Fruit fly (Drosophila melanogaster) whole organism, embryonic: ENCODE data around the gene Coa8.
A peak's percentile ranks its signal among the peaks of the same experiment; 100 is the strongest.

Experiments
- Abd-B ChIP-seq: fragments of 200-800 bp; sonication (Bioruptor generic); optimal IDR thresholded peaks from 2 replicates; lab custom pipeline; 2018; ENCODE audit warnings: missing biosample characterization, mild to moderate bottlenecking, missing genetic modification characterization, moderate library complexity
- Antp ChIP-seq: fragments of 200-800 bp; sonication (Bioruptor generic); optimal IDR thresholded peaks from 3 replicates; lab custom pipeline; 2016; ENCODE audit warnings: missing biosample characterization, missing genetic modification characterization
- C15 ChIP-seq: fragments of 200-800 bp; sonication (Bioruptor generic); IDR thresholded peaks from 3 replicates; pipeline ENCODE4 v1.3.6; 2022; ENCODE audit warnings: missing biosample characterization, missing genetic modification characterization
- CG10654 ChIP-seq: fragments of 200-800 bp; sonication (Bioruptor generic); optimal IDR thresholded peaks from 2 replicates; lab custom pipeline; 2016; ENCODE audit warnings: missing biosample characterization, missing genetic modification characterization
- CG12104 ChIP-seq: fragments of 200-800 bp; sonication (Bioruptor generic); optimal IDR thresholded peaks from 3 replicates; lab custom pipeline; 2016; ENCODE audit warnings: missing biosample characterization, missing genetic modification characterization
- CG12219 ChIP-seq: fragments of 200-800 bp; sonication (Bioruptor generic); optimal IDR thresholded peaks from 3 replicates; lab custom pipeline; 2018; ENCODE audit warnings: missing biosample characterization, mild to moderate bottlenecking, missing genetic modification characterization
- CG13296 ChIP-seq: fragments of 200-800 bp; sonication (Bioruptor generic); optimal IDR thresholded peaks from 3 replicates; lab custom pipeline; 2018; ENCODE audit warnings: missing biosample characterization, mild to moderate bottlenecking, missing genetic modification characterization
- CG13624 ChIP-seq: fragments of 200-800 bp; sonication (Bioruptor generic); optimal IDR thresholded peaks from 2 replicates; lab custom pipeline; 2016; ENCODE audit warnings: missing biosample characterization, missing genetic modification characterization
- CG14014 ChIP-seq: fragments of 200-800 bp; sonication (Bioruptor generic); IDR thresholded peaks from 2 replicates; pipeline ENCODE4 v1.3.6; 2022; ENCODE audit warnings: missing biosample characterization, missing genetic modification characterization
- CG16863 ChIP-seq: fragments of 200-800 bp; sonication (Bioruptor generic); optimal IDR thresholded peaks from 3 replicates; lab custom pipeline; 2016; ENCODE audit warnings: missing biosample characterization, missing genetic modification characterization
- CG1832 ChIP-seq: fragments of 200-800 bp; sonication (Bioruptor generic); optimal IDR thresholded peaks from 2 replicates; lab custom pipeline; 2017; ENCODE audit warnings: missing biosample characterization, mild to moderate bottlenecking, missing genetic modification characterization, inconsistent platforms
- CG2202 ChIP-seq: fragments of 200-800 bp; sonication (Bioruptor generic); optimal IDR thresholded peaks from 2 replicates; lab custom pipeline; 2018; ENCODE audit warnings: missing biosample characterization, mild to moderate bottlenecking, missing genetic modification characterization
- CG31365 ChIP-seq: fragments of 200-800 bp; sonication (Bioruptor generic); optimal IDR thresholded peaks from 2 replicates; lab custom pipeline; 2018; ENCODE audit warnings: missing biosample characterization, mild to moderate bottlenecking, missing genetic modification characterization
- CG32532 ChIP-seq: fragments of 200-800 bp; sonication (Bioruptor generic); IDR thresholded peaks from 2 replicates; pipeline ENCODE4 v1.3.6; 2022; ENCODE audit warnings: missing biosample characterization, missing genetic modification characterization
- CG4617 ChIP-seq: fragments of 200-800 bp; sonication (Bioruptor generic); optimal IDR thresholded peaks from 3 replicates; lab custom pipeline; 2016; ENCODE audit warnings: missing biosample characterization, missing genetic modification characterization, borderline replicate concordance
- CG7271 ChIP-seq: fragments of 200-800 bp; sonication (Bioruptor generic); optimal IDR thresholded peaks from 2 replicates; lab custom pipeline; 2018; ENCODE audit warnings: missing biosample characterization, mild to moderate bottlenecking, missing genetic modification characterization, moderate library complexity
- CG8478 ChIP-seq: fragments of >200 bp; optimal IDR thresholded peaks from 2 replicates; lab custom pipeline; 2018
- Camta ChIP-seq: fragments of 200-800 bp; sonication (Bioruptor generic); optimal IDR thresholded peaks from 2 replicates; lab custom pipeline; 2016; ENCODE audit warnings: missing biosample characterization, missing genetic modification characterization
- CrebB ChIP-seq: fragments of 200-800 bp; sonication (Bioruptor generic); optimal IDR thresholded peaks from 3 replicates; lab custom pipeline; 2018; ENCODE audit warnings: missing biosample characterization, mild to moderate bottlenecking, missing genetic modification characterization
- Dad ChIP-seq: fragments of 200-800 bp; sonication (Bioruptor generic); optimal IDR thresholded peaks from 3 replicates; lab custom pipeline; 2016; ENCODE audit warnings: missing biosample characterization, missing genetic modification characterization
- Dll ChIP-seq: fragments of 200-800 bp; sonication (Bioruptor generic); IDR thresholded peaks from 4 replicates; pipeline ENCODE4 v1.3.6; 2022; ENCODE audit warnings: missing biosample characterization, missing genetic modification characterization; ENCODE audit not compliant: partially characterized antibody
- E2f2 ChIP-seq: fragments of 200-800 bp; sonication (Bioruptor generic); IDR thresholded peaks from 2 replicates; pipeline ENCODE4 v1.3.6; 2022; ENCODE audit warnings: missing biosample characterization, missing genetic modification characterization
- Ets97D ChIP-seq: fragments of 200-800 bp; sonication (Bioruptor generic); optimal IDR thresholded peaks from 3 replicates; lab custom pipeline; 2016; ENCODE audit warnings: missing biosample characterization, missing genetic modification characterization
- HLH4C ChIP-seq: fragments of 200-800 bp; sonication (Bioruptor generic); IDR thresholded peaks from 3 replicates; pipeline ENCODE4 v1.3.6; 2022; ENCODE audit warnings: missing biosample characterization, missing genetic modification characterization; ENCODE audit not compliant: partially characterized antibody
- Ravus ChIP-seq: fragments of 200-800 bp; sonication (Bioruptor generic); IDR thresholded peaks from 2 replicates; pipeline ENCODE4 v1.3.6; 2022; ENCODE audit warnings: missing biosample characterization, missing genetic modification characterization
- Sin3A ChIP-seq: fragments of >200 bp; optimal IDR thresholded peaks from 2 replicates; lab custom pipeline; 2018
- Sry-δ ChIP-seq: fragments of 200-800 bp; sonication (Bioruptor generic); optimal IDR thresholded peaks from 2 replicates; lab custom pipeline; 2016; ENCODE audit warnings: missing biosample characterization, missing genetic modification characterization
- ac ChIP-seq: fragments of 200-800 bp; sonication (Bioruptor generic); optimal IDR thresholded peaks from 3 replicates; lab custom pipeline; 2017; ENCODE audit warnings: missing biosample characterization, mild to moderate bottlenecking, missing genetic modification characterization
- ara ChIP-seq: fragments of 200-800 bp; sonication (Bioruptor generic); IDR thresholded peaks from 2 replicates; pipeline ENCODE4 v1.3.6; 2022; ENCODE audit warnings: missing biosample characterization, missing genetic modification characterization
- bab2 ChIP-seq: fragments of 200-800 bp; sonication (Bioruptor generic); optimal IDR thresholded peaks from 2 replicates; lab custom pipeline; 2016; ENCODE audit warnings: missing biosample characterization, missing genetic modification characterization
- btn ChIP-seq: fragments of 200-800 bp; sonication (Bioruptor generic); optimal IDR thresholded peaks from 2 replicates; lab custom pipeline; 2016; ENCODE audit warnings: missing biosample characterization, missing genetic modification characterization
- cg ChIP-seq: fragments of 200-800 bp; sonication (Bioruptor generic); optimal IDR thresholded peaks from 3 replicates; lab custom pipeline; 2019; ENCODE audit warnings: missing biosample characterization, mild to moderate bottlenecking, missing genetic modification characterization, moderate library complexity
- chn ChIP-seq: fragments of 200-800 bp; sonication (Bioruptor generic); optimal IDR thresholded peaks from 2 replicates; lab custom pipeline; 2016; ENCODE audit warnings: missing biosample characterization, missing genetic modification characterization
- da ChIP-seq: fragments of 200-800 bp; sonication (Bioruptor generic); optimal IDR thresholded peaks from 2 replicates; lab custom pipeline; 2016; ENCODE audit warnings: missing biosample characterization, missing genetic modification characterization
- emc ChIP-seq: fragments of 200-800 bp; sonication (Bioruptor generic); optimal IDR thresholded peaks from 2 replicates; lab custom pipeline; 2016; ENCODE audit warnings: missing biosample characterization, missing genetic modification characterization
- fru ChIP-seq: fragments of >200 bp; optimal IDR thresholded peaks from 2 replicates; lab custom pipeline; 2017
- hbn ChIP-seq: fragments of 200-800 bp; sonication (Bioruptor generic); IDR thresholded peaks from 2 replicates; pipeline ENCODE4 v1.3.6; 2022; ENCODE audit warnings: missing biosample characterization, missing genetic modification characterization; ENCODE audit not compliant: partially characterized antibody
- jigr1 ChIP-seq: fragments of 200-800 bp; sonication (Bioruptor generic); IDR thresholded peaks from 3 replicates; pipeline ENCODE4 v1.3.6; 2022; ENCODE audit warnings: missing biosample characterization, missing genetic modification characterization
- otp ChIP-seq: fragments of 200-800 bp; sonication (Bioruptor generic); IDR thresholded peaks from 3 replicates; pipeline ENCODE4, ENCODE4 v1.3.6; 2022; ENCODE audit warnings: missing biosample characterization, missing genetic modification characterization
- pita ChIP-seq: fragments of 200-800 bp; sonication (Bioruptor generic); optimal IDR thresholded peaks from 2 replicates; lab custom pipeline; 2017; ENCODE audit warnings: missing biosample characterization, mild to moderate bottlenecking, missing genetic modification characterization
- repo ChIP-seq: fragments of 200-800 bp; sonication (Bioruptor generic); optimal IDR thresholded peaks from 2 replicates; lab custom pipeline; 2016; ENCODE audit warnings: missing biosample characterization, missing genetic modification characterization
- ro ChIP-seq: fragments of 200-800 bp; sonication (Bioruptor generic); IDR thresholded peaks from 2 replicates; pipeline ENCODE4 v1.3.6; 2022; ENCODE audit warnings: missing biosample characterization, missing genetic modification characterization
- salm ChIP-seq: fragments of 200-800 bp; sonication (Bioruptor generic); optimal IDR thresholded peaks from 2 replicates; lab custom pipeline; 2018; ENCODE audit warnings: missing biosample characterization, mild to moderate bottlenecking, missing genetic modification characterization
- scrt ChIP-seq: fragments of 200-800 bp; sonication (Bioruptor generic); optimal IDR thresholded peaks from 2 replicates; lab custom pipeline; 2018; ENCODE audit warnings: missing biosample characterization, mild to moderate bottlenecking, missing genetic modification characterization, moderate library complexity
- sna ChIP-seq: fragments of 200-800 bp; sonication (Bioruptor generic); IDR thresholded peaks from 2 replicates; pipeline ENCODE4 v1.3.6; 2022; ENCODE audit warnings: missing biosample characterization, missing genetic modification characterization; ENCODE audit not compliant: partially characterized antibody
- sqz ChIP-seq: fragments of 200-800 bp; sonication (Bioruptor generic); optimal IDR thresholded peaks from 3 replicates; lab custom pipeline; 2018; ENCODE audit warnings: missing biosample characterization, mild to moderate bottlenecking, missing genetic modification characterization
- stwl ChIP-seq: fragments of 200-800 bp; sonication (Bioruptor generic); optimal IDR thresholded peaks from 3 replicates; lab custom pipeline; 2018; ENCODE audit warnings: missing biosample characterization, mild to moderate bottlenecking, missing genetic modification characterization, moderate library complexity
- unpg ChIP-seq: fragments of 200-800 bp; sonication (Bioruptor generic); optimal IDR thresholded peaks from 3 replicates; lab custom pipeline; 2018; ENCODE audit warnings: missing biosample characterization, mild to moderate bottlenecking, missing genetic modification characterization, moderate library complexity
- zen ChIP-seq: fragments of 200-800 bp; sonication (Bioruptor generic); optimal IDR thresholded peaks from 3 replicates; lab custom pipeline; 2018; ENCODE audit warnings: missing biosample characterization, mild to moderate bottlenecking, missing genetic modification characterization, moderate library complexity

Coa8 gene

DNA sequence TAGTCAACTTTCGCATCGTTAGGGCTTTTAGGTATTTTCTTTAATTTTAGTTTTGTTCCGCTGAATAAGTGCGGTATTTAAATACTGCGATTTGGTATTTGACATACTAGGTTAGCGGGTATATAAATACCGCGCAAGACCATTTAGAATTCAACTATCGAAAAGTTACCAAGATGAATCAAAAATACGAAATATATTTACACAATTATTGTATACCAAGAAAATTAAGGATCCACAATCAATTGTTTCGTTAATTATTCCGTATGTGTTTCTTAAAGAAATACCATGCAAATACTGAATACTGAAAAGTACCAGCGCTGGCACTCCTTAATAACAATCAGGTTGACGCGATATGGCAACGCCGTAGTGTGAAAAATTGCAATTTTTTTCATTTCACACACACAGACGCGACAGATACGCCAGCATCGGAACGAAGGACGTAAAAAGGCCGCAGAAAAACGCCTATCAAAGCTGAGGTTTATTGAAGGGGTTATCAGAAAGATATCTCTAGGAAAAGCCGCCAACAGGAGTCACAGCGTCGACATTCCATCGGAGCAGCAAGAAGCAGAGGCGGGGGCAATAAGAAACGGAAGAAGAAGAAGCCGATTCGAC, 6.5 kb upstream of the Coa8 start, which contains the start of the genes Pgam5 and Vps26 (continued):
- TF ChIP-seq pita (GFP tag; lab: Kevin White, UChicago) (no peak), cg (GFP tag; lab: Kevin White, UChicago) (peak; percentile 66), CG12219 (GFP tag; lab: Kevin White, UChicago) (no peak), stwl (tag; lab: Kevin White, UChicago) (peak; percentile 23), Camta (GFP tag; lab: Kevin White, UChicago) (no peak), CG8478 (lab: Kevin White, UChicago) (no peak), HLH4C (GFP tag; lab: Robert Waterston, UW) (no peak), CG10654 (no peak), Sin3A (lab: Kevin White, UChicago) (peak; percentile 51), jigr1 (no peak), Dll (GFP tag; lab: Robert Waterston, UW) (0 out of 4 replicates have a peak, but pooled peaks have one; percentile 21), CG12104 (no peak), E2f2 (peak; percentile 19; the same call in 1 of the 2 replicates), CG13296 (GFP tag; lab: Kevin White, UChicago) (no peak), CG4617 (GFP tag; lab: Kevin White, UChicago) (peak; percentile 48), CG14014 (GFP tag; lab: Robert Waterston, UW) (no peak), unpg (GFP tag; lab: Kevin White, UChicago) (no peak), zen (tag; lab: Kevin White, UChicago) (peak; percentile 26), sqz (GFP tag; lab: Kevin White, UChicago) (peak; percentile 97), Ets97D (peak; percentile 49), ac (GFP tag; lab: Kevin White, UChicago) (no peak), CG7271 (tag; lab: Kevin White, UChicago) (no peak), CG13624 (GFP tag; lab: Kevin White, UChicago) (peak; percentile 21), fru (no peak)

DNA sequence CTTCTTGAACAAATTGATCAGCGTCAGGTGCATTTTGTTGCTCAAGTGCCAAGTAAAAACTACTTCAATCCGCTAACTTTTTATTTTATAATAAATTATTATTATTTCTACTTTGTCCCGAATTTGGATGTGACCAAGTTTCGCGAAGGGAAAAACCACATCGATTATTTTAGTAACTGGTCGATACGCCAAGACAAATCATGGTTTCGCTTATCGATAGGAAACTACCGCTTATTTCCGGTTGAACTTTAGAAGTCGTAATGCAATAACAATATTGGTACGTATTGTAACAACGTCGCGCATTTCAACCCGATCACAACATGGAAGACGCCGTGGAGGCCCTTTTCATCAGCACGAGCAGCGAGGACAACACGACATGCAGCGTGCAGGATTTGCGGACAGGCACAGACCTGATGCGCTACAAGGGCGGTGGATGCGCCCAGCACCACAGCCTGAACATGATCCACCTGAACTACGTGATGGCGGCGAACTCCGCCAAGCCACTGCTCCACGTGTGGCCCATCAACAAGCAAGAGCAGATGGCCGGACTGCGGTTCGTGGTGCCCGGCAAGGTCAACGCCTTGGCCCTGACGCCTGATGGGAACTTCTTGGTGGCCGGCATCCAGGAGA, 2.9 kb upstream of the Coa8 start, which contains the start of the genes CG14817 and CG14805:
CG14817 (minus strand) TSS at position 164 of the 630 bp plus-strand sequence.
CG14805 (plus strand) TSS at position 211 of the 630 bp plus-strand sequence.
- TF ChIP-seq otp (0 out of 3 replicates have a peak, but pooled peaks have one; percentile 48), CG32532 (peak; percentile 70), chn (GFP tag; lab: Kevin White, UChicago) (no peak), CG1832 (GFP tag; lab: Kevin White, UChicago) (no peak), Dad (GFP tag; lab: Kevin White, UChicago) (peak; percentile 7), emc (no peak), stwl (tag; lab: Kevin White, UChicago) (peak; percentile 46), CG31365 (tag; lab: Kevin White, UChicago) (peak; percentile 76), CG16863 (no peak), CrebB (tag; lab: Kevin White, UChicago) (peak; percentile 90), sna (GFP tag; lab: Robert Waterston, UW) (0 out of 2 replicates have a peak, but pooled peaks have one; percentile 49), Antp (GFP tag; lab: Kevin White, UChicago) (no peak), Abd-B (GFP tag; lab: Kevin White, UChicago) (no peak), bab2 (no peak), ara (GFP tag; lab: Robert Waterston, UW) (0 out of 2 replicates have a peak, but pooled peaks have one; percentile 11), CG12104 (peak; percentile 57), Ravus (GFP tag; lab: Robert Waterston, UW) (no peak), hbn (GFP tag; lab: Robert Waterston, UW) (peak; percentile 62), btn (GFP tag; lab: Kevin White, UChicago) (no peak), CG2202 (tag; lab: Kevin White, UChicago) (peak; percentile 65), salm (peak; percentile 70), Sry-δ (GFP tag; lab: Kevin White, UChicago) (peak; percentile 48), da (no peak), zen (tag; lab: Kevin White, UChicago) (peak; percentile 37), repo (GFP tag; lab: Kevin White, UChicago) (peak; percentile 11), ro (GFP tag; lab: Robert Waterston, UW) (no peak), scrt (GFP tag; lab: Kevin White, UChicago) (peak; percentile 76), C15 (GFP tag; lab: Robert Waterston, UW) (0 out of 3 replicates have a peak, but pooled peaks have one; percentile 44)
